Fruit fly (Drosophila melanogaster): ENCODE data around the gene flip.
A peak's percentile ranks its signal among the peaks of the same experiment; 100 is the strongest.

flip gene

DNA sequence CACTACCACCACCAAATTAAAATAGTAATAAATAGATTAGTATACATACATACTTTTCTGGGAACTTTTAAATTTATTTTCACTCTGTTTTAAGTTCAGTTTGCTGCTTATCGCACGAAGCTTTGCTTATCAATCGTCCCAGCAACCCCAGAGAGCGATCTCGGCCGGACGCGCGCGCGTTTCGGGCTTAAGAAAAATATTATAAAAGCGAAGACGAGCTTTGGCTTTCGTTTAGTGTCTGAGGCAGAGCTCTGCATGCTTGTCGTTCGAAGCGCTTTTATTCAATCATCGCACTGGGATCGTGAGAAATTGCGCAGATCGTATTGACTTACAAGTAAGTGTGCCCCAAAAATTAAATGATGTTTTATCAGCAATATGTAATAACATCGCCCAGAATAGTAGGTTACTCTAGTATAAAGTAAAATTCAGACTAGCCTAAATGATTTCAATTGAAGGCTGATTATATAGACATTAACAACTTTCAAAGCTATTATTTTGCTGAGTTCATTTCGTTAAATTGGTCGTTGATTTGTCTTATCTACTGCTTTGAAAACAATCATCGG is 42.7 kb downstream of the flip start, which contains the start of gene Gel:
Gene Gel (plus strand): TSS at position 227 of the 563 bp plus-strand sequence.
- no peak for TF ChIP-seq CG17801 (GFP tag; optimal IDR thresholded peaks at IDR 0.05; ENCODE audit: partially characterized antibody)

DNA sequence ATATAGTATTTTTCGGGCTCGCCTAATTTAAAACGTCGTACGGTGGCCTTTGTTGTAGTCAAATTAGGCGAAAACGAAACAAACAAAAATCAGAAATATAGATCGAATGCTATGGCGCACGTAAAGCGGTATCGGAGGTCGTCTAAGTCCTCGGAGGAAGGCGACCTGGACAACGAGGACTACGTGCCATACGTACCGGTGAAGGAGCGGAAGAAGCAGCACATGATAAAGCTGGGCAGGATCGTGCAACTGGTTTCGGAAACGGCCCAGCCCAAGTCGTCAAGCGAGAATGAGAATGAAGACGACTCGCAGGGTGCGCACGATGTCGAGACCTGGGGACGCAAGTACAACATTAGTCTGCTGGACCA is 44.7 kb downstream of the flip start, which contains the start of gene abs:
Gene abs (plus strand): TSS at position 30 of the 368 bp plus-strand sequence.
- no peak for TF ChIP-seq CG17801 (GFP tag; optimal IDR thresholded peaks at IDR 0.05; ENCODE audit: partially characterized antibody)

DNA sequence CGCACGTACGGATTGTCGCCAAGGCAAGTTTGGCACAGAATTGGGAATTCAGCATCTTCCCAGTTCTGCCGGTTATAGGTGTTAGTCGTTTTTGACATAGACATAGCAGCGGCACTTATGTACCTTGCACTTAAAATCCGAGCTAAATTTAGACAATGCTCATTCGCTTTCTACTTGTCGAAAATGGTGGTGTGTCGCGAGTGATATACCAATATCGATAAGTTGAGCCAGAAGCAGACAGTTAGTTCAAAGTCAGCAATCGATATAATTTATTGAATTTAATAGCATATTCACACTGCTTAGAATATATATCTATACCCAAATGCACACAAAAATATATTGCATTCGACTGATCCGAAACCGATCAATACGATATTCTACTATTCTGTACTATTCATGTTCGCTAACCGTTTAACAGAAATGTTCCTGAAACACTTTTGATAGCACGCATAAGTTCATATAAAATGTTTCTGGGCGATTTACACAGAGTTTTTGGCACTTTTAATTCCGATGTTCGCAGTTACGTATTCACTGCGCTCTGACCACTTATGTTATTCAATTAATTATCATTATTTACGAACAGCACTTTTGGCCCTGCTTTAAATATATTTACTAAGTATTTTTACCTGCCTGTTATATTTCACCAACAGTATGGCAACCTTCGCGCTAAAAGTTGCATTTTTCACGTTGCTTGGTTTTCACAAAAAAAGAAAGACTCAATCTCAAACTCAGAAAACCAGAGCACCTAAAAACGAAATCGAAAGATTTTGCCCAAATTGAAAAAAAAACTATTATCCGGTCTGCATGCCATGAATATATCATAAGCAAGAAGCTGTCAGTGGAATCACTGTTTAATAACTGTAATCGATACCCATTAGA is 45.4 kb downstream of the flip start, which contains the start of gene CG14641:
Gene CG14641 (minus strand): TSS at position 204 of the 879 bp plus-strand sequence.
- no peak for TF ChIP-seq CG17801 (GFP tag; optimal IDR thresholded peaks at IDR 0.05; ENCODE audit: partially characterized antibody)

DNA sequence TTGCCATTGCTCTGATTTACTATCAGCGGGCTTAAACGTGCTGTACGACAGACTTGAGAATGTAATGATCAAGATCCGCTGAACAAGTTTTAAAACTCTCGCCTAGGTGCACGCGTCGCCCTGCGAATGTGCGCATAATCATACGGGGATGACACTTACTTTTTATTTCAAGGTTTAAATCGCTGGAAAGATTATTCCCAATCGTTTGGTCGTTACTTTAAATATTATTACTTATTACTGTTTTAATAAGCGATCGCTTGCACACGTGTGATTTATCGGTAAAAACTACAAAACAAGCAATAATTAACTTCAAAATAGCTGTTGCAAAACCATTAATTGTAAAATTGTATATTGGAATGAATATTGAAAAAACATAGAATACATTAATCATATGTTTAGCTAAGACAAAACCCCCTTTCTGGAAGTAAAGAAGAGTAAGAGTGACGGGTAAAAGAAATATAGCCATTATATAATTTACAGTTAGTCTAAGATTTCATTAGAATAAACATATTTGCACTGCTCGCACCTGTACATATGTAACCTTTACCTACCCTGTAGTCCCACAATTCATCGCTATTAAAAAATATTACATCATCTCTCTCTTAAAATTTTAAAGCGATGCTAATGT is 48.5 kb downstream of the flip start, which contains the start of gene DhpD:
Gene DhpD (minus strand): TSS at position 102 of the 628 bp plus-strand sequence.
- TF ChIP-seq CG17801 (GFP tag; optimal IDR thresholded peaks at IDR 0.05; ENCODE audit: partially characterized antibody) = peak; percentile 86

DNA sequence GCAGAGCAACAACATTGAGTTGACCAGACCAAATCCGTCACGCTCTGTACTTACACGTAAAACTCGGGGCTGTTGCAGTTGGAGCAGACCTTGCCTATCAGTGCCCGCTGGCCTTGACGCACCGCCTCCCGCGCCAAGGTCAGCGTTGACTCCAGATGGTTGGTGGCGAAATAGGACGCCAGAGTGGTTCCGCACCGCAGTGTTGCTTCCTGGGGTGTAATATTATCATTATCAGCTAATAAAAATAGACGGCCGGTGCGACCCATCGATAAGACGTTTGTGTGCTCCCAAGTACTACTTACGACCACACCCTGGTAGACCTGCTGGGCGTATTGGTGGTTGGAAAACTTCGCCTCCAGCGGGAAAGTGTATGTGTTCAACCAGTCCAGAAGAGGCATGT is 49.3 kb downstream of the flip start:
- no peak for TF ChIP-seq CG17801 (GFP tag; optimal IDR thresholded peaks at IDR 0.05; ENCODE audit: partially characterized antibody)

DNA sequence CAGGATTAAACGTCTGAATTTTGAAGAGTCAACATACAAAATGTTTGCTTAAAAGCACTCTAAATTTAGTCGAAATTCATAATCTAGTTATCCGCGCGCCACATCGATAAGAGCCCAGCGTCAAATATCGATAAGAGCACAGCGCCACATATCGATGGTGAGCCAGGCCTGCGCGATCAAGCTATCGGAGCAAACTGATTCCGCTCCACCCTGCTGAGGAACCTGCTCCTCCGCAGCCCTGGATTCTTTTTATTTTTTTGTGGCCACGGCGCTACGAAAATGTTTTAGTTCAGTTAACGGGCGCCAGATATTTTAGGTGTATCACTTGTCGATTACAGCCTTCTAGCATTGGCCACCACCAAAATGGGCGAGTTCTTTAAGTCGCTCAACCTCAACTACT is 56.9 kb downstream of the flip start:
- peak; percentile 63 for TF ChIP-seq CG17801 (GFP tag; optimal IDR thresholded peaks at IDR 0.05; ENCODE audit: partially characterized antibody)

DNA sequence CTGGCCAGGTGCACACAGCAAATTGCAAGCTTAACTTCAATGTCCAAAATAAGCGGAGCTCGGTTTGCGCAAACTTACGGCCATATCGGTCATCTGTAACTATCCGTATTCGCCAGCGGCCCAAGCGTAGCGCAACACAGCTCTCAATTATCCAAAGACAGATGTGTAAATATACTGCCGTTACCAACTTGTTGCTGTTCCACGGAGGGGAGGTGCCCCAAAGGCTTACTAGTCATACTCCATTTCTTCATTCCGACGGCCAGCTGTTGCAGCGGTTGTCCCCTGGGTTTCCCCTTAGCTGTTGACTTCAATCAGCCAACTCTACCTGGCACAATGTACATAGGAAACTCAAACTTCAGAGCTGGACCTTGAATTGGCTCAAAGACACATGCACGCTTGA is 57.7 kb downstream of the flip start, which contains the start of gene CG31516:
Gene CG31516 (minus strand): TSS at position 101 of the 400 bp plus-strand sequence.
- TF ChIP-seq CG17801 (GFP tag; optimal IDR thresholded peaks at IDR 0.05; ENCODE audit: partially characterized antibody) = no peak
